ENCODE assay signal across 3 fruit fly cellular contexts in genomic region chr2L:18564417-18564816, dm6.
TF ChIP-seq lines count a peak whose summit lies in the region.

No protein-coding gene starts in this region.

- no peak for TF ChIP-seq CTCF in whole organism, embryonic (GFP tag; optimal IDR thresholded peaks at IDR 0.05; lab: Kevin White, UChicago)

TF ChIP-seq in whole organism, embryonic, 481 proteins besides CTCF, POLR2A, EP300 and RAD21 (continues in another document):
- no peak for TF ChIP-seq CG9727 (GFP tag; optimal IDR thresholded peaks at IDR 0.05; lab: Kevin White, UChicago)
- no peak for TF ChIP-seq Sin3A (optimal IDR thresholded peaks at IDR 0.05; lab: Kevin White, UChicago)
- no peak for TF ChIP-seq Nf-YB (GFP tag; optimal IDR thresholded peaks at IDR 0.05; lab: Kevin White, UChicago)
- TF ChIP-seq Atf-2 (GFP tag; optimal IDR thresholded peaks at IDR 0.05; lab: Kevin White, UChicago) = no peak
- TF ChIP-seq wor (GFP tag; IDR thresholded peaks at IDR 0.05; lab: Robert Waterston, UW) = no peak
- no peak for TF ChIP-seq CG12744 (GFP tag; optimal IDR thresholded peaks at IDR 0.05; lab: Kevin White, UChicago)
- 0 out of 2 replicates have a peak, but pooled peaks have one; percentile 30 for TF ChIP-seq CG5953 (GFP tag; IDR thresholded peaks at IDR 0.05; lab: Robert Waterston, UW)
- TF ChIP-seq Lim3 (GFP tag; IDR thresholded peaks at IDR 0.05; lab: Robert Waterston, UW) = no peak
- TF ChIP-seq Chrac-16 (GFP tag; optimal IDR thresholded peaks at IDR 0.05; lab: Kevin White, UChicago) = no peak
- no peak for TF ChIP-seq CG7963 (GFP tag; IDR thresholded peaks at IDR 0.05; lab: Robert Waterston, UW; ENCODE audit: partially characterized antibody)
- TF ChIP-seq croc (GFP tag; conservative IDR thresholded peaks at IDR 0.05; lab: Robert Waterston, UW) = no peak
- no peak for TF ChIP-seq nerfin-2 (GFP tag; IDR thresholded peaks at IDR 0.05; lab: Robert Waterston, UW; ENCODE audit: partially characterized antibody)
- no peak for TF ChIP-seq Bteb2 (GFP tag; optimal IDR thresholded peaks at IDR 0.05; lab: Kevin White, UChicago)
- TF ChIP-seq lov (optimal IDR thresholded peaks at IDR 0.05; lab: Kevin White, UChicago) = no peak
- TF ChIP-seq lov (GFP tag; IDR thresholded peaks at IDR 0.05; lab: Robert Waterston, UW) = no peak
- no peak for TF ChIP-seq CG6175 (GFP tag; IDR thresholded peaks at IDR 0.05; lab: Robert Waterston, UW)
- 0 out of 2 replicates have a peak, but pooled peaks have one; percentile 24 for TF ChIP-seq CG9932 (GFP tag; IDR thresholded peaks at IDR 0.05; lab: Robert Waterston, UW)
- no peak for TF ChIP-seq dmrt99B (tag; optimal IDR thresholded peaks at IDR 0.05; lab: Kevin White, UChicago)
- TF ChIP-seq CG8290 (GFP tag; optimal IDR thresholded peaks at IDR 0.05; lab: Kevin White, UChicago) = no peak
- TF ChIP-seq CG8290 (tag; optimal IDR thresholded peaks at IDR 0.05; lab: Kevin White, UChicago) = no peak
- TF ChIP-seq Awh (GFP tag; IDR thresholded peaks at IDR 0.05; lab: Robert Waterston, UW) = no peak
- peak; percentile 13; the same call in 1 of the 2 replicates for TF ChIP-seq sim (GFP tag; IDR thresholded peaks at IDR 0.05; lab: Robert Waterston, UW)
- TF ChIP-seq Lhr (GFP tag; optimal IDR thresholded peaks at IDR 0.05; lab: Kevin White, UChicago) = no peak
- TF ChIP-seq CG2199 (GFP tag; IDR thresholded peaks at IDR 0.05; lab: Robert Waterston, UW) = 0 out of 3 replicates have a peak, but pooled peaks have one; percentile 23
- no peak for TF ChIP-seq nerfin-1 (tag; optimal IDR thresholded peaks at IDR 0.05; lab: Kevin White, UChicago)
- no peak for TF ChIP-seq Vsx1 (GFP tag; optimal IDR thresholded peaks at IDR 0.05; lab: Kevin White, UChicago)
- no peak for TF ChIP-seq CG4360 (GFP tag; IDR thresholded peaks at IDR 0.05; lab: Robert Waterston, UW)
- 0 out of 3 replicates have a peak, but pooled peaks have one; percentile 7 for TF ChIP-seq CG2889 (GFP tag; IDR thresholded peaks at IDR 0.05; lab: Robert Waterston, UW)
- TF ChIP-seq tgo (GFP tag; IDR thresholded peaks at IDR 0.05; lab: Robert Waterston, UW) = no peak
- no peak for TF ChIP-seq disco-r (GFP tag; optimal IDR thresholded peaks at IDR 0.05; lab: Kevin White, UChicago)

TF ChIP-seq in whole organism, prepupa, 60 proteins besides CTCF, POLR2A, EP300 and RAD21:
- TF ChIP-seq Eip78C (GFP tag; lab: Kevin White, UChicago) (peak; percentile 7), salr (GFP tag; optimal IDR thresholded peaks at IDR 0.05; lab: Kevin White, UChicago) (no peak), dsx (GFP tag; optimal IDR thresholded peaks at IDR 0.05; lab: Kevin White, UChicago; ENCODE audit: poor library complexity, severe bottlenecking) (no peak), CG6792 (GFP tag; optimal IDR thresholded peaks at IDR 0.05; lab: Kevin White, UChicago) (no peak), fkh (GFP tag; optimal IDR thresholded peaks at IDR 0.05; lab: Kevin White, UChicago) (peak; percentile 31), Sox15 (GFP tag; optimal IDR thresholded peaks at IDR 0.05; lab: Kevin White, UChicago) (no peak), Blimp-1 (GFP tag; optimal IDR thresholded peaks at IDR 0.05; lab: Kevin White, UChicago) (no peak), CG3919 (GFP tag; optimal IDR thresholded peaks at IDR 0.05; lab: Kevin White, UChicago) (peak; percentile 12), topi (GFP tag; optimal IDR thresholded peaks at IDR 0.05; lab: Kevin White, UChicago) (no peak)

TF ChIP-seq in whole organism, pupa, 21 proteins besides CTCF, POLR2A, EP300 and RAD21:
- TF ChIP-seq CG15710 (tag; optimal IDR thresholded peaks at IDR 0.05; lab: Kevin White, UChicago) = no peak
- TF ChIP-seq CG4496 (GFP tag; IDR thresholded peaks at IDR 0.05; lab: Robert Waterston, UW) = 0 out of 3 replicates have a peak, but pooled peaks have one; percentile 10
